Fruit fly (Drosophila melanogaster): Measurements from ENCODE around the gene CG17258.
A peak's percentile ranks its signal among the peaks of the same experiment; 100 is the strongest.

The CG17258 gene

DNA sequence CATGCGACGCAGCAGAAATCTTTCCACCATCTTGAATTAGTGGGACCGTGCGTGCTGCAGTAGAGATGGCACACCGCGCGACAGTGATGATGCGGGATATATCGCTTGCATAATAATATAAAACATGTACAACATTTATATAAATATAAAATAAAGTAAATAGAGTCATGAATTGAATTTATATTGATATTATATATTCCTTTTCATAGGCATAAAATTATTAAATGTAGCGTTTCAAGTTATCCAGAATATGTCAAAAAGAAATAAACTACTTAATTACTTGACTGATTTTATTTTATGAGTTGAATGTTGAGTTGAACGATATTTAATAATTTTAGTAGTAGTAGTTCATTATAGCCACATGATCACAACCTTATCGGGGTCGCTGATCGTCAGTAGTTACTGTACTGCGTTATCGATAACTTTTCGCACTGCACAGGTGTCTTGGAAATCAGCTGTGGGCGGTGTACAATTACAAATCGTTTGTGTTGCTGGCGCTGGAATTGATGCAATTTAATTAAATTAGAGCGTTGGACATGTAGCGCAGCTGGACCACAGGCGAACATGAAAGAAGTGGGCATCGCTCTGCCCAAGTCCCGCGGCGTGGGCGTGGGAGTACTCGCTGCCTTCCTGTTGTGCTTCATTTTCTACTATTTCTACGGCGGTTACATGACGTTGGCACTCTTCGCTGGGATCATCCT lies 47.3 kb downstream of the CG17258 start, which contains the start of the genes Chd1 and Bem46 (continued):
- TF ChIP-seq sc (optimal IDR thresholded peaks at IDR 0.05) (no peak), sc (GFP tag; optimal IDR thresholded peaks at IDR 0.05) (no peak), CG8290 (GFP tag; optimal IDR thresholded peaks at IDR 0.05) (peak; percentile 55), CG8290 (tag; optimal IDR thresholded peaks at IDR 0.05) (no peak), CG30403 (GFP tag; optimal IDR thresholded peaks at IDR 0.05) (peak; percentile 93), stc (GFP tag; IDR thresholded peaks at IDR 0.05) (peak; percentile 35; the same call in 1 of the 2 replicates), Hr39 (optimal IDR thresholded peaks at IDR 0.05) (no peak), lmd (GFP tag; IDR thresholded peaks at IDR 0.05) (peak; percentile 90), fru (optimal IDR thresholded peaks at IDR 0.05) (no peak), hth (optimal IDR thresholded peaks at IDR 0.05) (no peak), peb (GFP tag; IDR thresholded peaks at IDR 0.05) (0 out of 2 replicates have a peak, but pooled peaks have one; percentile 47), tup (GFP tag; optimal IDR thresholded peaks at IDR 0.05) (peak; percentile 50), pnt (GFP tag; optimal IDR thresholded peaks at IDR 0.05) (peak; percentile 74), run (tag; optimal IDR thresholded peaks at IDR 0.05) (peak; percentile 26), Ets65A (GFP tag) (peak; percentile 97), CG31441 (GFP tag; IDR thresholded peaks at IDR 0.05) (no peak; the same call in 1 of the 2 replicates), CG12299 (tag; optimal IDR thresholded peaks at IDR 0.05) (peak; percentile 69), CrebB (tag; optimal IDR thresholded peaks at IDR 0.05) (peak; percentile 31), CG13287 (GFP tag; IDR thresholded peaks at IDR 0.05; ENCODE audit: partially characterized antibody) (no peak), amos (GFP tag; IDR thresholded peaks at IDR 0.05; ENCODE audit: partially characterized antibody) (peak; percentile 36; the same call in 1 of the 2 replicates), fd96Cb (tag; optimal IDR thresholded peaks at IDR 0.05) (peak; percentile 84), Camta (GFP tag; optimal IDR thresholded peaks at IDR 0.05) (peak; percentile 23), salm (tag; optimal IDR thresholded peaks at IDR 0.05) (peak; percentile 47), GATAe (GFP tag; conservative IDR thresholded peaks at IDR 0.05) (no peak; the same call in 1 of the 2 replicates), bigmax (GFP tag; optimal IDR thresholded peaks at IDR 0.05) (no peak), her (GFP tag; optimal IDR thresholded peaks at IDR 0.05) (peak; percentile 24), hbn (GFP tag; IDR thresholded peaks at IDR 0.05; ENCODE audit: partially characterized antibody) (no peak), CG3995 (GFP tag; optimal IDR thresholded peaks at IDR 0.05) (peak; percentile 46), vvl (GFP tag; IDR thresholded peaks at IDR 0.05) (peak; percentile 84), CG12071 (GFP tag; optimal IDR thresholded peaks at IDR 0.05) (peak; percentile 14), lab (GFP tag; optimal IDR thresholded peaks at IDR 0.05) (no peak), CG4360 (GFP tag; IDR thresholded peaks at IDR 0.05) (0 out of 2 replicates have a peak, but pooled peaks have one; percentile 36), ewg (GFP tag; optimal IDR thresholded peaks at IDR 0.05) (peak; percentile 77), CG1832 (GFP tag; optimal IDR thresholded peaks at IDR 0.05) (no peak), Eip74EF (GFP tag; optimal IDR thresholded peaks at IDR 0.05) (no peak), tna (GFP tag; IDR thresholded peaks at IDR 0.05; ENCODE audit: partially characterized antibody) (no peak), sob (GFP tag; IDR thresholded peaks at IDR 0.05) (peak; percentile 80), CG13775 (GFP tag; optimal IDR thresholded peaks at IDR 0.05) (peak; percentile 92), Rfx (GFP tag; IDR thresholded peaks at IDR 0.05) (peak; percentile 84), CG13296 (GFP tag; optimal IDR thresholded peaks at IDR 0.05) (peak; percentile 84), CG17612 (GFP tag; IDR thresholded peaks at IDR 0.05) (peak; percentile 77), Optix (GFP tag; IDR thresholded peaks at IDR 0.05) (0 out of 3 replicates have a peak, but pooled peaks have one; percentile 41), CG14050 (GFP tag; IDR thresholded peaks at IDR 0.05) (peak; percentile 69), zfh2 (GFP tag; optimal IDR thresholded peaks at IDR 0.05) (peak; percentile 84), CG3847 (GFP tag; IDR thresholded peaks at IDR 0.05) (peak; percentile 86), Ravus (GFP tag; IDR thresholded peaks at IDR 0.05) (peak; percentile 25), CG18764 (GFP tag; optimal IDR thresholded peaks at IDR 0.05) (peak; percentile 75), fd64A (GFP tag; optimal IDR thresholded peaks at IDR 0.05) (no peak), CG17912 (GFP tag; optimal IDR thresholded peaks at IDR 0.05) (peak; percentile 54), CG2202 (tag; optimal IDR thresholded peaks at IDR 0.05) (peak; percentile 54), zen2 (GFP tag; IDR thresholded peaks at IDR 0.05; ENCODE audit: partially characterized antibody) (0 out of 3 replicates have a peak, but pooled peaks have one; percentile 27)
